Fruit fly (Drosophila melanogaster) whole organism, wandering third instar larva: ENCODE measurements around the gene Nhe2.

ENCODE experiments used
- Abd-B ChIP-seq: fragments of >200 bp; optimal IDR thresholded peaks from 2 replicates; lab custom pipeline; 2017; ENCODE audit warnings: missing biosample characterization, missing genetic modification characterization
- CG32264 ChIP-seq: fragments of 200-800 bp; sonication (Bioruptor generic); optimal IDR thresholded peaks from 2 replicates; lab custom pipeline; 2016; ENCODE audit warnings: missing biosample characterization, missing genetic modification characterization
- CrebA ChIP-seq: fragments of 200-800 bp; sonication (Bioruptor generic); optimal IDR thresholded peaks from 2 replicates; lab custom pipeline; 2016; ENCODE audit warnings: missing biosample characterization, mild to moderate bottlenecking, missing genetic modification characterization, borderline replicate concordance
- Dfd ChIP-seq: fragments of >200 bp; optimal IDR thresholded peaks from 2 replicates; lab custom pipeline; 2017; ENCODE audit warnings: missing biosample characterization, missing genetic modification characterization
- Dif ChIP-seq: fragments of 200-275, 200-300 bp; sonication (Bioruptor generic); optimal IDR thresholded peaks from 2 replicates; lab custom pipeline; 2018; ENCODE audit warnings: missing biosample characterization, missing genetic modification characterization; ENCODE audit not compliant: partially characterized antibody
- GATAd ChIP-seq: sonication (Bioruptor generic); optimal IDR thresholded peaks from 2 replicates; lab custom pipeline; 2016; ENCODE audit warnings: missing biosample characterization, missing genetic modification characterization
- HLH106 ChIP-seq: fragments of 200-800 bp; optimal IDR thresholded peaks from 3 replicates; lab custom pipeline; 2019; ENCODE audit warnings: missing biosample characterization, mild to moderate bottlenecking, missing genetic modification characterization, moderate library complexity
- Hr78 ChIP-seq: fragments of >200 bp; optimal IDR thresholded peaks from 2 replicates; lab custom pipeline; 2017; ENCODE audit warnings: missing biosample characterization, missing genetic modification characterization
- Hr83 ChIP-seq: fragments of 200-300 bp; sonication (Bioruptor generic); optimal IDR thresholded peaks from 2 replicates; lab custom pipeline; 2016; ENCODE audit warnings: missing biosample characterization, mild to moderate bottlenecking, missing genetic modification characterization, moderate library complexity; ENCODE audit not compliant: poor library complexity, severe bottlenecking
- Jra ChIP-seq: sonication (Bioruptor generic); optimal IDR thresholded peaks from 2 replicates; lab custom pipeline; 2016; ENCODE audit warnings: missing biosample characterization, missing genetic modification characterization
- Myc ChIP-seq: fragments of >200 bp; optimal IDR thresholded peaks from 2 replicates; lab custom pipeline; 2017
- N ChIP-seq: fragments of >200 bp; optimal IDR thresholded peaks from 2 replicates; lab custom pipeline; 2018; ENCODE audit warnings: missing biosample characterization, missing external identifiers, missing genetic modification characterization
- Rel ChIP-seq, 2 experiments: fragments of 200-800 bp; sonication (Bioruptor generic) in 1 of 2; optimal IDR thresholded peaks; 2 replicates in 1 of 2; 3 replicates in 1 of 2; lab custom pipeline; 2016 to 2019; ENCODE audit warnings: mild to moderate bottlenecking in 2 of 2, missing biosample characterization in 2 of 2, missing genetic modification characterization in 2 of 2, moderate library complexity in 1 of 2
- Vsx2 ChIP-seq: fragments of 200-300, 225-300 bp; sonication (Bioruptor generic); optimal IDR thresholded peaks from 2 replicates; lab custom pipeline; 2018; ENCODE audit warnings: missing biosample characterization, missing genetic modification characterization; ENCODE audit not compliant: partially characterized antibody
- br ChIP-seq: fragments of 200-800 bp; sonication (Bioruptor generic); optimal IDR thresholded peaks from 2 replicates; lab custom pipeline; 2016; ENCODE audit warnings: missing biosample characterization, missing genetic modification characterization
- dl ChIP-seq, 2 experiments: fragments of 175-275, 200-275 bp in 1 of 2; fragments of 200-275 bp in 1 of 2; sonication (Bioruptor generic); optimal IDR thresholded peaks; lab custom pipeline; 2018; ENCODE audit warnings: mild to moderate bottlenecking in 2 of 2, missing biosample characterization in 2 of 2, missing genetic modification characterization in 2 of 2, moderate library complexity in 2 of 2; ENCODE audit not compliant: partially characterized antibody in 2 of 2, insufficient read depth in 1 of 2
- dmrt93B ChIP-seq: fragments of 200-800 bp; sonication (Bioruptor generic); optimal IDR thresholded peaks from 2 replicates; lab custom pipeline; 2018; ENCODE audit warnings: missing biosample characterization, mild to moderate bottlenecking, missing genetic modification characterization
- dsf ChIP-seq: sonication (Bioruptor generic); optimal IDR thresholded peaks from 2 replicates; lab custom pipeline; 2016; ENCODE audit warnings: missing biosample characterization, missing genetic modification characterization, borderline replicate concordance
- ey ChIP-seq: fragments of 200-800 bp; sonication (Bioruptor generic); optimal IDR thresholded peaks from 2 replicates; lab custom pipeline; 2016; ENCODE audit warnings: missing biosample characterization, missing genetic modification characterization
- foxo ChIP-seq, 2 experiments: fragments of 200-800 bp; sonication (Bioruptor generic); optimal IDR thresholded peaks; 2 replicates in 1 of 2; 3 replicates in 1 of 2; lab custom pipeline; 2016 to 2017; ENCODE audit warnings: missing biosample characterization in 2 of 2, missing genetic modification characterization in 2 of 2
- fru ChIP-seq: fragments of 200-800 bp; sonication (Bioruptor generic); optimal IDR thresholded peaks from 3 replicates; lab custom pipeline; 2016; ENCODE audit warnings: missing biosample characterization, mild to moderate bottlenecking, missing genetic modification characterization
- h ChIP-seq: fragments of 200-800 bp; sonication (Bioruptor generic); optimal IDR thresholded peaks from 3 replicates; lab custom pipeline; 2016; ENCODE audit warnings: missing biosample characterization, mild to moderate bottlenecking, missing genetic modification characterization
- jim ChIP-seq: fragments of 175-275, 200-325 bp; sonication (Bioruptor generic); optimal IDR thresholded peaks from 2 replicates; lab custom pipeline; 2016; ENCODE audit warnings: missing biosample characterization, mild to moderate bottlenecking, missing genetic modification characterization
- lola ChIP-seq: fragments of >200 bp; optimal IDR thresholded peaks from 2 replicates; lab custom pipeline; 2017; ENCODE audit warnings: missing biosample characterization, missing genetic modification characterization
- pan ChIP-seq: fragments of >200 bp; optimal IDR thresholded peaks from 2 replicates; lab custom pipeline; 2017
- psq ChIP-seq: fragments of 200-800 bp; sonication (Bioruptor generic); optimal IDR thresholded peaks from 3 replicates; lab custom pipeline; 2017; ENCODE audit warnings: missing biosample characterization, mild to moderate bottlenecking, missing genetic modification characterization, moderate library complexity
- rgr ChIP-seq: fragments of 200-800 bp; sonication (Bioruptor generic); optimal IDR thresholded peaks from 3 replicates; lab custom pipeline; 2016; ENCODE audit warnings: missing biosample characterization, mild to moderate bottlenecking, missing genetic modification characterization
- sage ChIP-seq: fragments of 200-800 bp; sonication (Bioruptor generic); optimal IDR thresholded peaks from 2 replicates; lab custom pipeline; 2016; ENCODE audit warnings: missing biosample characterization, mild to moderate bottlenecking, missing genetic modification characterization
- sv ChIP-seq: fragments of 200-800 bp; sonication (Bioruptor generic); optimal IDR thresholded peaks from 3 replicates; lab custom pipeline; 2016; ENCODE audit warnings: missing biosample characterization, missing genetic modification characterization
- tai ChIP-seq: sonication (Bioruptor generic); optimal IDR thresholded peaks from 2 replicates; lab custom pipeline; 2016; ENCODE audit warnings: missing biosample characterization, missing genetic modification characterization
- usp ChIP-seq: fragments of >200 bp; optimal IDR thresholded peaks from 2 replicates; lab custom pipeline; 2017; ENCODE audit warnings: missing biosample characterization, missing genetic modification characterization
- woc ChIP-seq: sonication (Bioruptor generic); optimal IDR thresholded peaks from 2 replicates; lab custom pipeline; 2016; ENCODE audit warnings: missing biosample characterization, mild to moderate bottlenecking, missing genetic modification characterization

Nhe2 gene

dm6 chr2L:21069776-21070175, 34.6 kb upstream of the Nhe2 start:
- TF ChIP-seq pan (lab: Kevin White, UChicago) (no peak), CG32264 (GFP tag; lab: Kevin White, UChicago) (no peak), fru (GFP tag; lab: Kevin White, UChicago) (no peak), usp (GFP tag; lab: Kevin White, UChicago) (no peak), Abd-B (GFP tag; lab: Kevin White, UChicago) (no peak), Myc (lab: Kevin White, UChicago) (no peak), tai (GFP tag; lab: Kevin White, UChicago) (no peak), N (GFP tag; lab: Kevin White, UChicago) (no peak), lola (GFP tag; lab: Kevin White, UChicago) (no peak), Hr78 (no peak), sv (GFP tag; lab: Kevin White, UChicago) (no peak), br (GFP tag; lab: Kevin White, UChicago) (no peak), sage (GFP tag; lab: Kevin White, UChicago) (no peak), rgr (GFP tag; lab: Kevin White, UChicago) (no peak), Jra (GFP tag; lab: Kevin White, UChicago) (no peak), GATAd (GFP tag; lab: Kevin White, UChicago) (no peak), foxo (GFP tag; optimal IDR thresholded peaks at IDR 0.05; lab: Kevin White, UChicago) (no peak)
- TF ChIP-seq, all 38 proteins: peak for 0

- TF ChIP-seq usp (GFP tag; lab: Kevin White, UChicago) = no peak
- peak; percentile 7 for TF ChIP-seq Vsx2 (GFP tag; lab: Kevin White, UChicago)
- TF ChIP-seq, all 38 proteins: peak for 1
These were observed 33.5 kb upstream of the Nhe2 start for dm6 chr2L:21070825-21071224.

- TF ChIP-seq psq (GFP tag; lab: Kevin White, UChicago) = no peak
- peak; percentile 23 for TF ChIP-seq Hr83 (GFP tag; lab: Kevin White, UChicago)
- peak; percentile 18 for TF ChIP-seq rgr (GFP tag; lab: Kevin White, UChicago)
- peak; percentile 9 for TF ChIP-seq woc (GFP tag; lab: Kevin White, UChicago)
These were observed 32.9 kb upstream of the Nhe2 start, which contains the start of gene CG9265 for dm6 chr2L:21071435-21071834. Gene CG9265, minus strand, starts transcription at chr2L:21071502.

DNA sequence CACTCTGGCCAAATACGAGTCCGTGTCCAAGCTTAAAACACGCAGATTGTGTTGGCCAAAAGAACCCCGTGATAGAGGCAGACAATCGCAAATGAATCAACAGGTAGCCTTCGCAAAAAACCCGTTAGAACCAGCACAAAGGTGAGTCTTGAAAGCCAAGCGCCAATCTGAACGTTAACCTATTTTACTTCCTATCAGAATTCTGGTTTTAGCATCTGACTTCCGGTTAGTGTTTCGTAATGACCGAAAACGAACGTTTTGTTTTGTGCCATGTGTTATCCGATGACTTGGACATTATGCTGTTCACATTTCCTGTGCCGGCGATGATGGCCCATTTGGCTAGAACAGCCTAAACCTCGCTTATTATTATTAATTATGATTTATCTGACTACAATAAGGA, 32.0 kb upstream of the Nhe2 start:
- TF ChIP-seq Dif (no peak), Dfd (GFP tag; lab: Kevin White, UChicago) (no peak), psq (GFP tag; lab: Kevin White, UChicago) (no peak), jim (GFP tag; lab: Kevin White, UChicago) (no peak), Myc (lab: Kevin White, UChicago) (no peak), HLH106 (tag; lab: Kevin White, UChicago) (no peak), br (GFP tag; lab: Kevin White, UChicago) (no peak), dsf (GFP tag; lab: Kevin White, UChicago) (no peak), tai (GFP tag; lab: Kevin White, UChicago) (no peak), N (GFP tag; lab: Kevin White, UChicago) (no peak), foxo (GFP tag; optimal IDR thresholded peaks at IDR 0.05; lab: Kevin White, UChicago) (no peak), usp (GFP tag; lab: Kevin White, UChicago) (no peak), sage (GFP tag; lab: Kevin White, UChicago) (no peak), CrebA (no peak), ey (GFP tag; lab: Kevin White, UChicago) (no peak)
- TF ChIP-seq, all 38 proteins: peak for 0

DNA sequence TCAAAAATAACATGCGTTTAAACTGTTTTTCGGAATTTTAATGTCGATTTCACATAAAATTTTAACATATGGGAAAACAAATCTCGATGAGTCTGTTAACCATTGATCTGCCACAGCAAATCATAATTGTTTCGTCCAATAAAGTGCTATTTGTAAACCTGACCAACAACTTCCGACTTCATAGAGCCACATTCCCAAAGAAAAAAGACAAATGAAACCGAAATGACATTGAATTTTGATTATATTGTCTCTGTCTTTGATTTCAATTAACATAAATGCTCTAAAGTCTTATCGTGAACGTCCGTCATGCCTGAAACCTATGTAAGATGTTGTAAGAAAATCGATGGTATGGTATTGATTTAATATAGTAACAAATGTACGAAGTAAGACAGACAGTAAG, 31.1 kb upstream of the Nhe2 start:
- no peak for TF ChIP-seq Abd-B (GFP tag; lab: Kevin White, UChicago)
- no peak for TF ChIP-seq dmrt93B (GFP tag; lab: Kevin White, UChicago)
- no peak for TF ChIP-seq Rel (GFP tag; optimal IDR thresholded peaks at IDR 0.05; lab: Kevin White, UChicago)
- TF ChIP-seq Rel (tag; optimal IDR thresholded peaks at IDR 0.05; lab: Kevin White, UChicago) = no peak
- no peak for TF ChIP-seq Jra (GFP tag; lab: Kevin White, UChicago)
- no peak for TF ChIP-seq h (GFP tag; lab: Kevin White, UChicago)
- no peak for TF ChIP-seq br (GFP tag; lab: Kevin White, UChicago)
- no peak for TF ChIP-seq Myc (lab: Kevin White, UChicago)
- no peak for TF ChIP-seq Dif
- no peak for TF ChIP-seq dl (GFP tag; optimal IDR thresholded peaks at IDR 0.05; lab: Kevin White, UChicago; ENCODE audit: insufficient read depth in 1 of 2, partially characterized antibody in 2 of 2)
- TF ChIP-seq usp (GFP tag; lab: Kevin White, UChicago) = no peak
